Fruit fly (Drosophila melanogaster) whole organism, pupa: Measurements from ENCODE around the gene Pif1.

Experiments used
- CG10348 ChIP-seq: fragments of 200-800 bp; sonication (Bioruptor generic); IDR thresholded peaks from 2 replicates; pipeline ENCODE4 v1.3.6; 2022; ENCODE audit warnings: missing biosample characterization, missing genetic modification characterization
- CG12605 ChIP-seq: fragments of 200-800 bp; sonication (Bioruptor generic); IDR thresholded peaks from 2 replicates; pipeline ENCODE4 v1.3.6; 2022; ENCODE audit warnings: missing biosample characterization, missing genetic modification characterization
- CG13204 ChIP-seq: fragments of 200-800 bp; sonication (Bioruptor generic); optimal IDR thresholded peaks from 2 replicates; lab custom pipeline; 2018; ENCODE audit warnings: missing biosample characterization, mild to moderate bottlenecking, missing genetic modification characterization, moderate library complexity
- CG14655 ChIP-seq: fragments of 200-800 bp; sonication (Bioruptor generic); optimal IDR thresholded peaks from 3 replicates; lab custom pipeline; 2017; ENCODE audit warnings: mild to moderate bottlenecking, missing biosample characterization, missing genetic modification reagents, missing genetic modification characterization
- CG15710 ChIP-seq: fragments of 200-800 bp; sonication (Bioruptor generic); optimal IDR thresholded peaks from 2 replicates; lab custom pipeline; 2018; ENCODE audit warnings: missing biosample characterization, mild to moderate bottlenecking, missing genetic modification characterization, moderate library complexity
- CG17806 ChIP-seq: fragments of 200-800 bp; sonication (Bioruptor generic); optimal IDR thresholded peaks from 2 replicates; lab custom pipeline; 2018; ENCODE audit warnings: missing biosample characterization, mild to moderate bottlenecking, missing genetic modification characterization, moderate library complexity
- CG32121 ChIP-seq: fragments of 200-800 bp; sonication (Bioruptor generic); IDR thresholded peaks from 2 replicates; pipeline ENCODE4 v1.3.6; 2022; ENCODE audit warnings: missing biosample characterization, missing genetic modification characterization
- CG34367 ChIP-seq: fragments of 200-800 bp; sonication (Bioruptor generic); optimal IDR thresholded peaks from 2 replicates; lab custom pipeline; 2018; ENCODE audit warnings: missing biosample characterization, mild to moderate bottlenecking, missing genetic modification characterization
- CG4496 ChIP-seq: fragments of 200-800 bp; sonication (Bioruptor generic); IDR thresholded peaks from 3 replicates; pipeline ENCODE4 v1.3.6; 2022; ENCODE audit warnings: missing biosample characterization, missing genetic modification characterization
- CG8159 ChIP-seq: fragments of 200-800 bp; sonication (Bioruptor generic); optimal IDR thresholded peaks from 3 replicates; lab custom pipeline; 2018; ENCODE audit warnings: missing biosample characterization, mild to moderate bottlenecking, missing genetic modification characterization, moderate library complexity
- CG8301 ChIP-seq: fragments of 200-800 bp; sonication (Bioruptor generic); optimal IDR thresholded peaks from 2 replicates; lab custom pipeline; 2018; ENCODE audit warnings: missing biosample characterization, mild to moderate bottlenecking, missing genetic modification characterization
- CG9948 ChIP-seq: fragments of 200-800 bp; sonication (Bioruptor generic); optimal IDR thresholded peaks from 2 replicates; lab custom pipeline; 2018; ENCODE audit warnings: missing biosample characterization, mild to moderate bottlenecking, missing genetic modification characterization, moderate library complexity
- D1 ChIP-seq: fragments of 200-800 bp; sonication (Bioruptor generic); optimal IDR thresholded peaks from 2 replicates; lab custom pipeline; 2018; ENCODE audit warnings: missing biosample characterization, mild to moderate bottlenecking, missing genetic modification characterization, moderate library complexity
- EcR ChIP-seq: fragments of 200-800 bp; sonication (Bioruptor generic); optimal IDR thresholded peaks from 3 replicates; lab custom pipeline; 2019; ENCODE audit warnings: missing biosample characterization, missing genetic modification characterization, mild to moderate bottlenecking, moderate library complexity, missing genetic modification reagents
- Ets98B ChIP-seq: fragments of 200-800 bp; sonication (Bioruptor generic); IDR thresholded peaks from 2 replicates; pipeline ENCODE4 v1.3.6; 2022; ENCODE audit warnings: missing biosample characterization, missing genetic modification characterization
- Pif1A ChIP-seq: fragments of 200-800 bp; sonication (Bioruptor generic); optimal IDR thresholded peaks from 3 replicates; lab custom pipeline; 2016; ENCODE audit warnings: missing biosample characterization, missing genetic modification characterization
- Pif1B ChIP-seq: fragments of 200-800 bp; sonication (Bioruptor generic); optimal IDR thresholded peaks from 3 replicates; lab custom pipeline; 2016; ENCODE audit warnings: missing biosample characterization, missing genetic modification characterization
- Snoo ChIP-seq: fragments of 200-800 bp; sonication (Bioruptor generic); optimal IDR thresholded peaks from 3 replicates; lab custom pipeline; 2017; ENCODE audit warnings: missing biosample characterization, mild to moderate bottlenecking, missing genetic modification characterization, inconsistent platforms
- fd96Ca ChIP-seq: fragments of 200-800 bp; sonication (Bioruptor generic); IDR thresholded peaks from 3 replicates; pipeline ENCODE4 v1.3.6; 2022; ENCODE audit warnings: missing biosample characterization, missing genetic modification characterization
- gl ChIP-seq: fragments of 200-800 bp; sonication (Bioruptor generic); optimal IDR thresholded peaks from 2 replicates; lab custom pipeline; 2018; ENCODE audit warnings: missing biosample characterization, mild to moderate bottlenecking, missing genetic modification characterization
- rn ChIP-seq: fragments of 200-800 bp; sonication (Bioruptor generic); IDR thresholded peaks from 2 replicates; pipeline ENCODE4 v1.3.6; 2022; ENCODE audit warnings: missing biosample characterization, missing genetic modification characterization

The Pif1 gene

dm6 chr2L:3483672-3484071 is 13.9 kb upstream of the Pif1 start:
- TF ChIP-seq Pif1B (GFP tag; lab: Kevin White, UChicago), result no peak
- TF ChIP-seq Ets98B (GFP tag; lab: Robert Waterston, UW), result peak; percentile 35; the same call in 1 of the 2 replicates
- peak; percentile 44; the same call in 1 of the 2 replicates for TF ChIP-seq CG32121 (GFP tag; lab: Robert Waterston, UW)
- TF ChIP-seq CG10348, result 0 out of 2 replicates have a peak, but pooled peaks have one; percentile 18
- TF ChIP-seq CG9948 (tag; lab: Kevin White, UChicago), result no peak
- TF ChIP-seq Snoo (tag; lab: Kevin White, UChicago), result no peak

DNA sequence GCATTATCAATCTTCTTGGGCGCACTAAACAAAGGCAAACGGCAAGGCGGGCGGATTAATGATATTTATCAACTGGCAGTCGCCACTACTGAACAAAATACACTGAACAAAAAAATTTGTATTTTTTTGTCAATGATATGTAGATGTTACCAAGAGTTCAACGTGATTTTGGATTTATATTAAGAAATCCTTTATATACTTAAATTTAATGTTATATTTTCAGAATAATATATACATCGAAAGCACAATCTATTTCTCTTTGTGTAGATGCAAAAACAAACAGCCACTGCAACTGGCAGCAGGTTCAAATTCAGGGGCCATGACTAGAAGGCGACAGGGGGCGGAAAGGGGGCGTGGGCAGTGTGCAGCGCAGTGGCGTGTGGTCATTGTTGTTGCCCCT is 12.9 kb upstream of the Pif1 start:
- peak; percentile 74 for TF ChIP-seq CG14655
- peak; percentile 54; the same call in 1 of the 2 replicates for TF ChIP-seq rn (GFP tag; lab: Robert Waterston, UW)
- TF ChIP-seq gl (tag; lab: Kevin White, UChicago), result no peak
- TF ChIP-seq EcR (GFP tag; lab: Kevin White, UChicago), result no peak
- TF ChIP-seq CG17806 (tag; lab: Kevin White, UChicago), result no peak
- TF ChIP-seq fd96Ca (GFP tag; lab: Robert Waterston, UW), result peak; percentile 60; the same call in 1 of the 3 replicates
- no peak for TF ChIP-seq D1 (tag; lab: Kevin White, UChicago)
- TF ChIP-seq Pif1B (GFP tag; lab: Kevin White, UChicago), result peak; percentile 13
- peak; percentile 72 for TF ChIP-seq CG15710 (tag; lab: Kevin White, UChicago)
- peak; percentile 14 for TF ChIP-seq Pif1A (GFP tag; lab: Kevin White, UChicago)
- TF ChIP-seq CG10348, result peak; percentile 51; the same call in 1 of the 2 replicates
- TF ChIP-seq CG12605 (GFP tag; lab: Robert Waterston, UW), result peak; percentile 80
- no peak for TF ChIP-seq Snoo (tag; lab: Kevin White, UChicago)
- TF ChIP-seq CG8159 (tag; lab: Kevin White, UChicago), result peak; percentile 73
- TF ChIP-seq CG34367 (tag; lab: Kevin White, UChicago), result no peak
- peak; percentile 82 for TF ChIP-seq Ets98B (GFP tag; lab: Robert Waterston, UW)
- TF ChIP-seq CG8301 (tag; lab: Kevin White, UChicago), result peak; percentile 71
- TF ChIP-seq CG9948 (tag; lab: Kevin White, UChicago), result peak; percentile 56
- peak; percentile 92 for TF ChIP-seq CG32121 (GFP tag; lab: Robert Waterston, UW)
- TF ChIP-seq CG4496 (GFP tag; lab: Robert Waterston, UW), result peak; percentile 83
- no peak for TF ChIP-seq CG13204
- TF ChIP-seq, all 21 proteins: peak for 14

DNA sequence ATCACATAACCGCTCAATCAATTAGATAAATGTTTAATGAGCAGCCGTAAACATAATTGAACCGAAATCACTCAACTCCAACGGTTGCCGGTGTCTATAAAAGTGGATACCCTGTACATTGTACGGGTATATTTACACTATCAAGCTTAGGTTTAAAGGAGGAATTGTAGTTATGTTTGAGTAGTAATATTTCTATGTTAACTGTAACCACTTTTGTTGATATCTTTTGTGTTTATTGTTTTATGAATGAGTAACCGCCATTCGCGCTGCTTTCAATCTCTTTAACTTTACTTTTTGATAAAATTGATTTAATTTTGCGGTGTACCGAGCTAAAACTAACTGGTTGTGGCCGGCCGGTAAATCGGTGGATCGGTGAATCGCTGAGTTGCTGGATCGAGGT is 12.2 kb upstream of the Pif1 start:
- TF ChIP-seq Pif1B (GFP tag; lab: Kevin White, UChicago), result no peak
- peak; percentile 41 for TF ChIP-seq Pif1A (GFP tag; lab: Kevin White, UChicago)
- TF ChIP-seq CG34367 (tag; lab: Kevin White, UChicago), result no peak
- peak; percentile 76 for TF ChIP-seq CG8301 (tag; lab: Kevin White, UChicago)
- TF ChIP-seq CG15710 (tag; lab: Kevin White, UChicago), result no peak
- peak; percentile 88 for TF ChIP-seq Ets98B (GFP tag; lab: Robert Waterston, UW)
- no peak for TF ChIP-seq Snoo (tag; lab: Kevin White, UChicago)
- TF ChIP-seq CG4496 (GFP tag; lab: Robert Waterston, UW), result peak; percentile 78
- peak; percentile 5 for TF ChIP-seq CG8159 (tag; lab: Kevin White, UChicago)
- no peak for TF ChIP-seq CG9948 (tag; lab: Kevin White, UChicago)
- peak; percentile 78 for TF ChIP-seq CG32121 (GFP tag; lab: Robert Waterston, UW)
- TF ChIP-seq CG14655, result peak; percentile 54
- TF ChIP-seq, all 21 proteins: peak for 7

DNA sequence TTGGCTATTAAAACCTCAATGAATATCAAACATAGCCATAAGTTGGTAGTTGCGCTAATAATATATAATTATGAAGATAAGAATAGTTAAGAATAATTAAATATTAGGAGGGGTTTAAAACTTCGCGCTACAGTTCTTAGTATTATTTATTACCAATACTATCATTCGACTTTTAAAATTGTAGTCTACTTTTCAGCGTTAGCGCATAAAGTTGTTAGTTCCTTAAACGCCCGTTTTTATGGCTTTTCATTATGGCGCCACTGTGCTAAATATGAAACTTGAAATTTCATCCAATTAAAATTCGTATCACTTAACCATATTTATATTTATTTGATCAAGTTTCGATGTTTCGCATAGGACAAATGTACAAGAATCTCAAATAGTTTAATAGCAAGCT is 10.6 kb upstream of the Pif1 start:
- peak; percentile 41 for TF ChIP-seq D1 (tag; lab: Kevin White, UChicago)
- no peak for TF ChIP-seq fd96Ca (GFP tag; lab: Robert Waterston, UW)

dm6 chr2L:3479697-3480442 is 10.1 kb upstream of the Pif1 start:
- TF ChIP-seq CG14655, result no peak
- TF ChIP-seq CG34367 (tag; lab: Kevin White, UChicago), result no peak
- no peak for TF ChIP-seq CG8301 (tag; lab: Kevin White, UChicago)
- no peak for TF ChIP-seq fd96Ca (GFP tag; lab: Robert Waterston, UW)
- TF ChIP-seq EcR (GFP tag; lab: Kevin White, UChicago), result peak; percentile 17

DNA sequence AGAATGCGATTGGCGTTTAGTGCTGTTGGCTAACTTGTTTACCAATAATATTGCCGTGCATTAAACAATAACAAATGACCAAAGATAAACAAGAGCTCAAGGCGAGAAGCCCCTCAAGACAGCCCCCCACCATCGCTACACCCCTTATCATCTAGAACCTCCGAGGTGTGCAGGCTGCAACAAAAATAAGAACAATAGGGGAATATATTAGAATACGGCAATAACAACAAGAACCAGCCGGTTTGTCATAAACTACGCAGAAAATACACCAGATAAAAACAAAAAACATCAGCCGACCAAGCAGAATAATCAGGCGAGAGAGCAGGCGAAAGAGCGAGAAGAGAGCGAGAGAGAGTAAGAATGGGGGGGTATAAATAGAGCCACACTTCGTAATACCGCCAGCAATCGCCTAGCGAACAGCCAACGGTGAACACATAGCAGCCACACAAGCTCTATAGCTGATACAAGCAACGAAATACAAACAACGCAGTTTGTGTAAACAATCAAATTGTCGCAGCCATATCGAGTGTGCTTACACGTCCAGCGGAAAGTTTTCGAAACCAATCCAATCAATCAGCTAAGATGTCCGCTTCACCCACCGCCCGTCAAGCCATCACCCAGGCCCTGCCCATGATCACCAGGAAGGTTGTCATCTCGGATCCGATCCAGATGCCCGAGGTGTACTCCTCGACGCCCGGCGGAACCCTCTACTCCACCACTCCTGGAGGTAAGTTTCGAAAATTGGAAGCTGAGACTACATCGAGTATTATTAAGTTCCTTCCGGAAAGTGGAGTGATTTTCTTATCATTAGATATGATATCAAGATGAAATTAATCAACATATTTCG is 8.5 kb upstream of the Pif1 start, which contains the start of gene Thor:
Gene Thor, plus strand, starts transcription at position 401 of the 847 bp plus-strand sequence.
- peak; percentile 54; the same call in 1 of the 2 replicates for TF ChIP-seq Ets98B (GFP tag; lab: Robert Waterston, UW)
- no peak for TF ChIP-seq D1 (tag; lab: Kevin White, UChicago)
- TF ChIP-seq fd96Ca (GFP tag; lab: Robert Waterston, UW), result peak; percentile 50; the same call in 1 of the 3 replicates
- no peak for TF ChIP-seq rn (GFP tag; lab: Robert Waterston, UW)
- TF ChIP-seq CG32121 (GFP tag; lab: Robert Waterston, UW), result peak; percentile 53
- no peak for TF ChIP-seq Pif1B (GFP tag; lab: Kevin White, UChicago)
- TF ChIP-seq CG13204, result peak; percentile 45
- TF ChIP-seq CG4496 (GFP tag; lab: Robert Waterston, UW), result peak; percentile 67; the same call in 2 of the 3 replicates
- TF ChIP-seq CG9948 (tag; lab: Kevin White, UChicago), result no peak
- TF ChIP-seq Snoo (tag; lab: Kevin White, UChicago), result peak; percentile 60
- peak; percentile 56 for TF ChIP-seq EcR (GFP tag; lab: Kevin White, UChicago)
- TF ChIP-seq CG14655, result no peak
- no peak for TF ChIP-seq CG10348
- 0 out of 2 replicates have a peak, but pooled peaks have one; percentile 27 for TF ChIP-seq CG12605 (GFP tag; lab: Robert Waterston, UW)
- peak; percentile 30 for TF ChIP-seq Pif1A (GFP tag; lab: Kevin White, UChicago)
- TF ChIP-seq CG34367 (tag; lab: Kevin White, UChicago), result no peak
- peak; percentile 47 for TF ChIP-seq gl (tag; lab: Kevin White, UChicago)
- no peak for TF ChIP-seq CG17806 (tag; lab: Kevin White, UChicago)
- peak; percentile 6 for TF ChIP-seq CG8159 (tag; lab: Kevin White, UChicago)
- TF ChIP-seq CG8301 (tag; lab: Kevin White, UChicago), result peak; percentile 12
- no peak for TF ChIP-seq CG15710 (tag; lab: Kevin White, UChicago)
